Worm (Caenorhabditis elegans) whole organism, L4/young adult: ENCODE results near the gene R13H9.6.

ENCODE experiments used
- W03F9.2 ChIP-seq: fragments of 150-350 bp; optimal IDR thresholded peaks from 2 replicates; lab custom pipeline; 2014; ENCODE audit warnings: missing biosample characterization, missing genetic modification characterization
- dao-5 ChIP-seq: sonication (generic microtip); optimal IDR thresholded peaks from 2 replicates; lab custom pipeline; 2016; ENCODE audit warnings: missing genotype, missing genetic modification characterization, moderate library complexity, missing compliant biosample characterization
- him-1 ChIP-seq: sonication (generic microtip); optimal IDR thresholded peaks from 2 replicates; lab custom pipeline; 2016; ENCODE audit warnings: missing genotype, missing genetic modification reagents, missing genetic modification characterization, missing compliant biosample characterization

ce11 chrIV:5086243-5086960 lies 18.0 kb upstream of the R13H9.6 start:
- TF ChIP-seq dao-5 (no peak), him-1 (tag; lab: Kevin White, UChicago) (no peak), W03F9.2 (tag; lab: Kevin White, UChicago) (no peak)
